Fruit fly (Drosophila melanogaster) whole organism, embryonic: ENCODE measurements around the gene CG34126.

Experiments used
- Abd-B ChIP-seq: fragments of 200-800 bp; sonication (Bioruptor generic); optimal IDR thresholded peaks from 2 replicates; lab custom pipeline; 2018; ENCODE audit warnings: missing biosample characterization, mild to moderate bottlenecking, missing genetic modification characterization, moderate library complexity
- BtbVII ChIP-seq: fragments of 200-800 bp; sonication (Bioruptor generic); optimal IDR thresholded peaks from 3 replicates; lab custom pipeline; 2017; ENCODE audit warnings: missing biosample characterization, mild to moderate bottlenecking, missing genetic modification characterization
- Bteb2 ChIP-seq: fragments of 200-800 bp; sonication (Bioruptor generic); optimal IDR thresholded peaks from 2 replicates; lab custom pipeline; 2016; ENCODE audit warnings: missing biosample characterization, missing genetic modification characterization
- CG13894 ChIP-seq: fragments of 200-800 bp; sonication (Bioruptor generic); optimal IDR thresholded peaks from 3 replicates; lab custom pipeline; 2018; ENCODE audit warnings: missing biosample characterization, mild to moderate bottlenecking, missing genetic modification characterization, moderate library complexity
- CG14860 ChIP-seq: fragments of 200-800 bp; sonication (Bioruptor generic); IDR thresholded peaks from 3 replicates; pipeline ENCODE4 v1.3.6; 2022; ENCODE audit warnings: missing biosample characterization, missing genetic modification characterization; ENCODE audit not compliant: partially characterized antibody
- CG15269 ChIP-seq: fragments of 200-800 bp; sonication (Bioruptor generic); optimal IDR thresholded peaks from 2 replicates; lab custom pipeline; 2018; ENCODE audit warnings: missing biosample characterization, mild to moderate bottlenecking, missing genetic modification characterization, moderate library complexity
- CG17912 ChIP-seq: fragments of 200-800 bp; sonication (Bioruptor generic); optimal IDR thresholded peaks from 2 replicates; lab custom pipeline; 2018; ENCODE audit warnings: missing biosample characterization, mild to moderate bottlenecking, missing genetic modification characterization
- CG18262 ChIP-seq: fragments of 200-800 bp; optimal IDR thresholded peaks from 3 replicates; lab custom pipeline; 2019; ENCODE audit warnings: missing biosample characterization, mild to moderate bottlenecking, missing genetic modification characterization, moderate library complexity
- CG2120 ChIP-seq: fragments of 200-800 bp; sonication (Bioruptor generic); optimal IDR thresholded peaks from 3 replicates; lab custom pipeline; 2016; ENCODE audit warnings: missing biosample characterization, missing genetic modification characterization
- CG31224 ChIP-seq: fragments of 200-800 bp; sonication (Bioruptor generic); IDR thresholded peaks from 2 replicates; pipeline ENCODE4 v1.3.6; 2022; ENCODE audit warnings: missing biosample characterization, missing genetic modification characterization
- CG3281 ChIP-seq: fragments of 200-800 bp; sonication (Bioruptor generic); optimal IDR thresholded peaks from 3 replicates; lab custom pipeline; 2017; ENCODE audit warnings: missing biosample characterization, mild to moderate bottlenecking, missing genetic modification characterization
- CG3995 ChIP-seq: fragments of 200-800 bp; sonication (Bioruptor generic); optimal IDR thresholded peaks from 3 replicates; lab custom pipeline; 2016; ENCODE audit warnings: missing biosample characterization, missing genetic modification characterization
- CG4854 ChIP-seq: fragments of 200-800 bp; sonication (Bioruptor generic); optimal IDR thresholded peaks from 2 replicates; lab custom pipeline; 2016; ENCODE audit warnings: missing biosample characterization, missing genetic modification characterization, inconsistent platforms
- CG6272 ChIP-seq: fragments of 200-800 bp; sonication (Bioruptor generic); IDR thresholded peaks from 2 replicates; pipeline ENCODE4 v1.3.6; 2022; ENCODE audit warnings: missing biosample characterization, missing genetic modification characterization
- CG7839 ChIP-seq: fragments of 200-800 bp; sonication (Bioruptor generic); optimal IDR thresholded peaks from 3 replicates; lab custom pipeline; 2018; ENCODE audit warnings: missing biosample characterization, mild to moderate bottlenecking, missing genetic modification characterization, moderate library complexity
- CG8944 ChIP-seq: fragments of 200-800 bp; sonication (Bioruptor generic); optimal IDR thresholded peaks from 3 replicates; lab custom pipeline; 2016; ENCODE audit warnings: missing biosample characterization, missing genetic modification characterization
- CG9609 ChIP-seq: fragments of 200-800 bp; sonication (Bioruptor generic); optimal IDR thresholded peaks from 3 replicates; lab custom pipeline; 2016; ENCODE audit warnings: missing biosample characterization, missing genetic modification characterization
- Chrac-16 ChIP-seq: fragments of 200-800 bp; sonication (Bioruptor generic); optimal IDR thresholded peaks from 3 replicates; lab custom pipeline; 2016; ENCODE audit warnings: missing biosample characterization, missing genetic modification characterization
- Dad ChIP-seq: fragments of 200-800 bp; sonication (Bioruptor generic); optimal IDR thresholded peaks from 3 replicates; lab custom pipeline; 2016; ENCODE audit warnings: missing biosample characterization, missing genetic modification characterization
- Deaf1 ChIP-seq: fragments of 200-800 bp; optimal IDR thresholded peaks from 3 replicates; lab custom pipeline; 2019; ENCODE audit warnings: missing biosample characterization, mild to moderate bottlenecking, missing genetic modification characterization, moderate library complexity
- Drgx ChIP-seq: fragments of 200-800 bp; sonication (Bioruptor generic); IDR thresholded peaks from 2 replicates; pipeline ENCODE4 v1.3.6; 2022; ENCODE audit warnings: missing biosample characterization, missing genetic modification characterization
- Hr3 ChIP-seq: fragments of 200-800 bp; sonication (Bioruptor generic); optimal IDR thresholded peaks from 3 replicates; lab custom pipeline; 2016; ENCODE audit warnings: missing biosample characterization, missing genetic modification characterization
- Lhr ChIP-seq: fragments of 200-800 bp; sonication (Bioruptor generic); optimal IDR thresholded peaks from 3 replicates; lab custom pipeline; 2017; ENCODE audit warnings: mild to moderate bottlenecking, missing biosample characterization, missing genetic modification reagents, missing genetic modification characterization
- NC2α ChIP-seq: fragments of 200-800 bp; sonication (Bioruptor generic); optimal IDR thresholded peaks from 2 replicates; lab custom pipeline; 2016; ENCODE audit warnings: missing biosample characterization, missing genetic modification characterization
- Ptx1 ChIP-seq: fragments of 200-800 bp; sonication (Bioruptor generic); IDR thresholded peaks from 2 replicates; pipeline ENCODE4 v1.3.6; 2022; ENCODE audit warnings: missing biosample characterization, missing genetic modification characterization
- Ravus ChIP-seq: fragments of 200-800 bp; sonication (Bioruptor generic); IDR thresholded peaks from 2 replicates; pipeline ENCODE4 v1.3.6; 2022; ENCODE audit warnings: missing biosample characterization, missing genetic modification characterization
- Xrp1 ChIP-seq: fragments of 200-800 bp; sonication (Bioruptor generic); IDR thresholded peaks from 2 replicates; pipeline ENCODE4 v1.3.6; 2022; ENCODE audit warnings: missing biosample characterization, missing genetic modification characterization
- YL-1 ChIP-seq: fragments of 200-800 bp; sonication (Bioruptor generic); optimal IDR thresholded peaks from 3 replicates; lab custom pipeline; 2017; ENCODE audit warnings: missing biosample characterization, mild to moderate bottlenecking, missing genetic modification characterization
- abd-A ChIP-seq: fragments of 200-800 bp; sonication (Bioruptor generic); optimal IDR thresholded peaks from 3 replicates; lab custom pipeline; 2019; ENCODE audit warnings: missing biosample characterization, mild to moderate bottlenecking, missing genetic modification characterization, moderate library complexity
- amos ChIP-seq: fragments of 200-800 bp; sonication (Bioruptor generic); IDR thresholded peaks from 2 replicates; pipeline ENCODE4 v1.3.6; 2022; ENCODE audit warnings: missing biosample characterization, missing genetic modification characterization; ENCODE audit not compliant: partially characterized antibody
- az2 ChIP-seq: fragments of 200-800 bp; sonication (Bioruptor generic); optimal IDR thresholded peaks from 3 replicates; lab custom pipeline; 2016; ENCODE audit warnings: missing biosample characterization, missing genetic modification characterization
- bigmax ChIP-seq: fragments of 200-800 bp; sonication (Bioruptor generic); optimal IDR thresholded peaks from 2 replicates; lab custom pipeline; 2018; ENCODE audit warnings: missing biosample characterization, mild to moderate bottlenecking, missing genetic modification characterization
- chinmo ChIP-seq: fragments of 200-800 bp; sonication (Bioruptor generic); IDR thresholded peaks from 4 replicates; pipeline ENCODE4 v1.3.6; 2022; ENCODE audit warnings: missing biosample characterization, missing genetic modification characterization; ENCODE audit not compliant: partially characterized antibody
- ci ChIP-seq: fragments of 200-800 bp; sonication (Bioruptor generic); IDR thresholded peaks from 3 replicates; pipeline ENCODE4 v1.3.6; 2022; ENCODE audit warnings: missing biosample characterization, missing genetic modification characterization
- corto ChIP-seq: fragments of 200-800 bp; sonication (Bioruptor generic); optimal IDR thresholded peaks from 2 replicates; lab custom pipeline; 2016; ENCODE audit warnings: missing biosample characterization, mild to moderate bottlenecking, missing genetic modification characterization, moderate library complexity
- croc ChIP-seq: fragments of 200-800 bp; sonication (Bioruptor generic); conservative IDR thresholded peaks from 3 replicates; pipeline ENCODE4 v1.3.6; 2022; ENCODE audit warnings: missing biosample characterization, missing genetic modification characterization
- disco-r ChIP-seq: fragments of 200-800 bp; sonication (Bioruptor generic); optimal IDR thresholded peaks from 2 replicates; lab custom pipeline; 2016; ENCODE audit warnings: missing biosample characterization, missing genetic modification characterization
- dpn ChIP-seq, 2 experiments: fragments of 200-800 bp; sonication (Bioruptor generic); optimal IDR thresholded peaks; 3 replicates each; lab custom pipeline; 2016; ENCODE audit warnings: missing biosample characterization in 2 of 2, missing genetic modification characterization in 2 of 2
- eve ChIP-seq, 2 experiments: fragments of >200 bp; optimal IDR thresholded peaks; 2 replicates each; lab custom pipeline; 2017; ENCODE audit warnings: missing biosample characterization in 2 of 2, missing genetic modification characterization in 2 of 2
- gem ChIP-seq: fragments of 200-800 bp; sonication (Bioruptor generic); optimal IDR thresholded peaks from 2 replicates; lab custom pipeline; 2019; ENCODE audit warnings: missing biosample characterization, mild to moderate bottlenecking, missing genetic modification characterization, moderate library complexity
- jing ChIP-seq: fragments of 200-800 bp; sonication (Bioruptor generic); optimal IDR thresholded peaks from 2 replicates; lab custom pipeline; 2018; ENCODE audit warnings: missing biosample characterization, mild to moderate bottlenecking, missing genetic modification characterization
- kni ChIP-seq: fragments of 200-800 bp; sonication (Bioruptor generic); optimal IDR thresholded peaks from 3 replicates; lab custom pipeline; 2017; ENCODE audit warnings: mild to moderate bottlenecking, missing biosample characterization, missing genetic modification reagents, missing genetic modification characterization
- mld ChIP-seq: fragments of 200-800 bp; sonication (Bioruptor generic); IDR thresholded peaks from 3 replicates; pipeline ENCODE4 v1.3.6; 2022; ENCODE audit warnings: missing biosample characterization, missing genetic modification characterization; ENCODE audit not compliant: partially characterized antibody
- otp ChIP-seq: fragments of 200-800 bp; sonication (Bioruptor generic); IDR thresholded peaks from 3 replicates; pipeline ENCODE4, ENCODE4 v1.3.6; 2022; ENCODE audit warnings: missing biosample characterization, missing genetic modification characterization
- sc ChIP-seq, 3 experiments: fragments of >200 bp in 2 of 3; fragments of 200-800 bp in 1 of 3; sonication (Bioruptor generic) in 1 of 3; optimal IDR thresholded peaks; 2 replicates in 2 of 3; 3 replicates in 1 of 3; lab custom pipeline; 2017; ENCODE audit warnings: mild to moderate bottlenecking in 1 of 3, missing biosample characterization in 1 of 3, missing genetic modification characterization in 1 of 3, missing genetic modification reagents in 1 of 3
- sna ChIP-seq: fragments of 200-800 bp; sonication (Bioruptor generic); IDR thresholded peaks from 2 replicates; pipeline ENCODE4 v1.3.6; 2022; ENCODE audit warnings: missing biosample characterization, missing genetic modification characterization; ENCODE audit not compliant: partially characterized antibody
- sqz ChIP-seq: fragments of 200-800 bp; sonication (Bioruptor generic); optimal IDR thresholded peaks from 3 replicates; lab custom pipeline; 2018; ENCODE audit warnings: missing biosample characterization, mild to moderate bottlenecking, missing genetic modification characterization
- trem ChIP-seq: fragments of 200-800 bp; optimal IDR thresholded peaks from 3 replicates; lab custom pipeline; 2019; ENCODE audit warnings: missing biosample characterization, mild to moderate bottlenecking, missing genetic modification characterization, moderate library complexity
- tup ChIP-seq: fragments of 200-800 bp; sonication (Bioruptor generic); optimal IDR thresholded peaks from 2 replicates; lab custom pipeline; 2016; ENCODE audit warnings: missing biosample characterization, mild to moderate bottlenecking, missing genetic modification characterization, moderate library complexity
- zfh1 ChIP-seq: fragments of 200-800 bp; sonication (Bioruptor generic); IDR thresholded peaks from 3 replicates; pipeline ENCODE4 v1.3.6; 2022; ENCODE audit warnings: missing biosample characterization, missing genetic modification characterization

Gene CG34126

DNA sequence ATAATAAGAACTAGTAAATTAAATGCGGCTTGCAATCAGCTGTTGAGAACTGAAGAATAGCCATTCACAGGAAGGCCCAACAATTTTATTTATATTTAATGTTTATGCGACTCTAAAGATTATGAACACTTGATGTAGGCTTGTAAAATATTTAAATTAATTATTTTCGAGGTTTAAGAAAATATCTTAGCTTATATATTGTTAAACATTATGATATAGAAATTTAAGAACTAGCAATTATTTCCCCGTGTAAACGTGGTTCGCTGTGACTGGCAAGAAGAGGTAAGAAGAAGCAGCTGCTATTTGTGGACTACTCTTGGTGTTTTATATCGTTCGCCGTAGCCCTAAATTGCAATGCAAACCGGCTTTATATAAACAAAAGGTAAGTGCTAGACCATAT, 36.1 kb upstream of the CG34126 start, which contains the start of the genes mRpL24 and betaggt-I (continued):
- peak; percentile 96 for TF ChIP-seq Hr3
- TF ChIP-seq Xrp1 (GFP tag; lab: Robert Waterston, UW), result peak; percentile 99
- peak; percentile 50 to 95 for TF ChIP-seq dpn (GFP tag; optimal IDR thresholded peaks at IDR 0.05; lab: Kevin White, UChicago)
- TF ChIP-seq CG15269 (tag; lab: Kevin White, UChicago), result peak; percentile 97
- TF ChIP-seq YL-1 (GFP tag; lab: Kevin White, UChicago), result peak; percentile 95
- peak; percentile 87 for TF ChIP-seq Ravus (GFP tag; lab: Robert Waterston, UW)
- TF ChIP-seq CG3281 (GFP tag; lab: Kevin White, UChicago), result peak; percentile 95
- TF ChIP-seq Chrac-16 (GFP tag; lab: Kevin White, UChicago), result peak; percentile 94
- TF ChIP-seq zfh1, result peak; percentile 98
- peak; percentile 92 for TF ChIP-seq BtbVII
- peak; percentile 99 for TF ChIP-seq gem (tag; lab: Kevin White, UChicago)
- TF ChIP-seq abd-A (tag; lab: Kevin White, UChicago), result no peak
- TF ChIP-seq Abd-B (GFP tag; lab: Kevin White, UChicago), result peak; percentile 96
- TF ChIP-seq CG4854 (GFP tag; lab: Kevin White, UChicago), result peak; percentile 87
- TF ChIP-seq sna (GFP tag; lab: Robert Waterston, UW), result 0 out of 2 replicates have a peak, but pooled peaks have one; percentile 19
- TF ChIP-seq CG6272 (GFP tag; lab: Robert Waterston, UW), result peak; percentile 92
- TF ChIP-seq tup (GFP tag; lab: Kevin White, UChicago), result peak; percentile 75
- no peak for TF ChIP-seq amos (GFP tag; lab: Robert Waterston, UW)
- peak; percentile 96 for TF ChIP-seq CG2120 (GFP tag; lab: Kevin White, UChicago)
- TF ChIP-seq Ptx1 (GFP tag; lab: Robert Waterston, UW), result peak; percentile 98
- TF ChIP-seq CG8944, result peak; percentile 75
- peak; percentile 62 for TF ChIP-seq CG9609 (GFP tag; lab: Kevin White, UChicago)
- peak; percentile 93 for TF ChIP-seq CG31224 (GFP tag; lab: Robert Waterston, UW)
- TF ChIP-seq chinmo, result no peak
- TF ChIP-seq CG17912 (GFP tag; lab: Kevin White, UChicago), result peak; percentile 90
- peak; percentile 98 for TF ChIP-seq ci (GFP tag; lab: Robert Waterston, UW)
- TF ChIP-seq kni (GFP tag; lab: Kevin White, UChicago), result no peak
- TF ChIP-seq CG3995 (GFP tag; lab: Kevin White, UChicago), result peak; percentile 70
- no peak for TF ChIP-seq sqz (GFP tag; lab: Kevin White, UChicago)
- peak; percentile 96 for TF ChIP-seq CG13894 (tag; lab: Kevin White, UChicago)
- TF ChIP-seq corto (GFP tag; lab: Kevin White, UChicago), result peak; percentile 89
- TF ChIP-seq eve (GFP tag; optimal IDR thresholded peaks at IDR 0.05; lab: Kevin White, UChicago), result no peak
- peak; percentile 95 for TF ChIP-seq otp
- TF ChIP-seq Dad (GFP tag; lab: Kevin White, UChicago), result peak; percentile 49
- TF ChIP-seq az2, result peak; percentile 94
- peak; percentile 75 for TF ChIP-seq jing (GFP tag; lab: Kevin White, UChicago)
- peak; percentile 95 for TF ChIP-seq trem (tag; lab: Kevin White, UChicago)
- no peak for TF ChIP-seq bigmax (GFP tag; lab: Kevin White, UChicago)
- no peak for TF ChIP-seq sc (optimal IDR thresholded peaks at IDR 0.05; lab: Kevin White, UChicago)
- peak; percentile 83 for TF ChIP-seq sc (GFP tag; optimal IDR thresholded peaks at IDR 0.05; lab: Kevin White, UChicago)
- TF ChIP-seq Bteb2 (GFP tag; lab: Kevin White, UChicago), result peak; percentile 92
- peak; percentile 77 for TF ChIP-seq Lhr
- peak; percentile 50 for TF ChIP-seq NC2α
- TF ChIP-seq CG14860 (GFP tag; lab: Robert Waterston, UW), result 0 out of 3 replicates have a peak, but pooled peaks have one; percentile 7
- no peak for TF ChIP-seq mld (GFP tag; lab: Robert Waterston, UW)
- TF ChIP-seq CG18262 (tag; lab: Kevin White, UChicago), result peak; percentile 97
- TF ChIP-seq CG7839 (tag; lab: Kevin White, UChicago), result peak; percentile 97
- TF ChIP-seq disco-r (GFP tag; lab: Kevin White, UChicago), result peak; percentile 53
- TF ChIP-seq Drgx (GFP tag; lab: Robert Waterston, UW), result peak; percentile 96
- TF ChIP-seq Deaf1 (tag; lab: Kevin White, UChicago), result peak; percentile 81
- TF ChIP-seq croc (GFP tag; lab: Robert Waterston, UW), result peak; percentile 93
